Fruit fly (Drosophila melanogaster) whole organism, embryonic: ENCODE measurements around the gene CG10841.

ENCODE experiments used
- Ada2b ChIP-seq: fragments of 200-800 bp; sonication (Bioruptor generic); IDR thresholded peaks from 2 replicates; pipeline ENCODE4 v1.3.6; 2022; ENCODE audit warnings: missing biosample characterization, missing genetic modification characterization
- Atf6 ChIP-seq: fragments of 200-800 bp; sonication (Bioruptor generic); IDR thresholded peaks from 2 replicates; pipeline ENCODE4 v1.3.6; 2022; ENCODE audit warnings: missing biosample characterization, missing genetic modification characterization
- CG12769 ChIP-seq: fragments of 200-800 bp; sonication (Bioruptor generic); optimal IDR thresholded peaks from 2 replicates; lab custom pipeline; 2019; ENCODE audit warnings: missing biosample characterization, mild to moderate bottlenecking, missing genetic modification characterization, moderate library complexity
- CG16779 ChIP-seq: fragments of 200-800 bp; sonication (Bioruptor generic); IDR thresholded peaks from 2 replicates; pipeline ENCODE4 v1.3.6; 2022; ENCODE audit warnings: missing biosample characterization, missing genetic modification characterization
- CG17829 ChIP-seq: fragments of 200-800 bp; optimal IDR thresholded peaks from 2 replicates; lab custom pipeline; 2019; ENCODE audit warnings: missing biosample characterization, mild to moderate bottlenecking, missing genetic modification characterization, moderate library complexity
- CG2120 ChIP-seq: fragments of 200-800 bp; sonication (Bioruptor generic); optimal IDR thresholded peaks from 3 replicates; lab custom pipeline; 2016; ENCODE audit warnings: missing biosample characterization, missing genetic modification characterization
- CG2129 ChIP-seq: fragments of 200-800 bp; sonication (Bioruptor generic); IDR thresholded peaks from 2 replicates; pipeline ENCODE4 v1.3.6; 2022; ENCODE audit warnings: missing biosample characterization, missing genetic modification characterization; ENCODE audit not compliant: partially characterized antibody
- CG31441 ChIP-seq: fragments of 200-800 bp; sonication (Bioruptor generic); IDR thresholded peaks from 2 replicates; pipeline ENCODE4 v1.3.6; 2022; ENCODE audit warnings: missing biosample characterization, missing genetic modification characterization
- CG33213 ChIP-seq: fragments of 200-800 bp; sonication (Bioruptor generic); optimal IDR thresholded peaks from 3 replicates; lab custom pipeline; 2016; ENCODE audit warnings: missing biosample characterization, missing genetic modification characterization
- CG4617 ChIP-seq: fragments of 200-800 bp; sonication (Bioruptor generic); optimal IDR thresholded peaks from 3 replicates; lab custom pipeline; 2016; ENCODE audit warnings: missing biosample characterization, missing genetic modification characterization, borderline replicate concordance
- CG6254 ChIP-seq: fragments of 200-800 bp; sonication (Bioruptor generic); optimal IDR thresholded peaks from 3 replicates; lab custom pipeline; 2017; ENCODE audit warnings: mild to moderate bottlenecking, missing biosample characterization, missing genetic modification reagents, missing genetic modification characterization
- CG6272 ChIP-seq: fragments of 200-800 bp; sonication (Bioruptor generic); IDR thresholded peaks from 2 replicates; pipeline ENCODE4 v1.3.6; 2022; ENCODE audit warnings: missing biosample characterization, missing genetic modification characterization
- CG6654 ChIP-seq: fragments of 200-800 bp; sonication (Bioruptor generic); optimal IDR thresholded peaks from 2 replicates; lab custom pipeline; 2017; ENCODE audit warnings: missing biosample characterization, mild to moderate bottlenecking, missing genetic modification characterization
- CG6689 ChIP-seq: fragments of 200-800 bp; sonication (Bioruptor generic); IDR thresholded peaks from 2 replicates; pipeline ENCODE4 v1.3.6; 2022; ENCODE audit warnings: missing biosample characterization, missing genetic modification characterization
- CG7556 ChIP-seq: fragments of 200-800 bp; sonication (Bioruptor generic); optimal IDR thresholded peaks from 2 replicates; lab custom pipeline; 2017; ENCODE audit warnings: missing biosample characterization, mild to moderate bottlenecking, missing genetic modification characterization
- CG8290 ChIP-seq, 3 experiments: fragments of 200-800 bp; sonication (Bioruptor generic); optimal IDR thresholded peaks; 2 replicates each; lab custom pipeline; 2016 to 2019; ENCODE audit warnings: missing biosample characterization in 3 of 3, missing genetic modification characterization in 3 of 3, mild to moderate bottlenecking in 2 of 3, moderate library complexity in 1 of 3
- CG9797 ChIP-seq: fragments of 200-800 bp; sonication (Bioruptor generic); optimal IDR thresholded peaks from 3 replicates; lab custom pipeline; 2018; ENCODE audit warnings: missing biosample characterization, mild to moderate bottlenecking, missing genetic modification characterization
- Dad ChIP-seq: fragments of 200-800 bp; sonication (Bioruptor generic); optimal IDR thresholded peaks from 3 replicates; lab custom pipeline; 2016; ENCODE audit warnings: missing biosample characterization, missing genetic modification characterization
- Dek ChIP-seq: fragments of 200-800 bp; sonication (Bioruptor generic); optimal IDR thresholded peaks from 3 replicates; lab custom pipeline; 2019; ENCODE audit warnings: missing biosample characterization, mild to moderate bottlenecking, missing genetic modification characterization, moderate library complexity
- Dp ChIP-seq: fragments of 200-800 bp; sonication (Bioruptor generic); optimal IDR thresholded peaks from 2 replicates; lab custom pipeline; 2018; ENCODE audit warnings: missing biosample characterization, mild to moderate bottlenecking, missing genetic modification characterization, moderate library complexity
- HmgD ChIP-seq: fragments of 200-800 bp; sonication (Bioruptor generic); optimal IDR thresholded peaks from 3 replicates; lab custom pipeline; 2016; ENCODE audit warnings: missing biosample characterization, missing genetic modification characterization
- Kr ChIP-seq: fragments of 200-800 bp; sonication (Bioruptor generic); optimal IDR thresholded peaks from 2 replicates; lab custom pipeline; 2017; ENCODE audit warnings: missing biosample characterization, mild to moderate bottlenecking, missing genetic modification characterization
- MBD-R2 ChIP-seq: fragments of 200-800 bp; sonication (Bioruptor generic); IDR thresholded peaks from 2 replicates; pipeline ENCODE4 v1.3.6; 2022; ENCODE audit warnings: missing biosample characterization, missing genetic modification characterization
- MTF-1 ChIP-seq: fragments of 200-800 bp; sonication (Bioruptor generic); optimal IDR thresholded peaks from 2 replicates; lab custom pipeline; 2018; ENCODE audit warnings: missing biosample characterization, mild to moderate bottlenecking, missing genetic modification characterization, borderline replicate concordance
- Meics ChIP-seq: fragments of 200-800 bp; sonication (Bioruptor generic); optimal IDR thresholded peaks from 2 replicates; lab custom pipeline; 2017; ENCODE audit warnings: missing biosample characterization, mild to moderate bottlenecking, missing genetic modification characterization
- NC2β ChIP-seq: fragments of 200-800 bp; sonication (Bioruptor generic); optimal IDR thresholded peaks from 2 replicates; lab custom pipeline; 2016; ENCODE audit warnings: missing biosample characterization, missing genetic modification characterization
- Rfx ChIP-seq: fragments of 200-800 bp; sonication (Bioruptor generic); IDR thresholded peaks from 2 replicates; pipeline ENCODE4 v1.3.6; 2022; ENCODE audit warnings: missing biosample characterization, missing genetic modification characterization
- Scr ChIP-seq: fragments of 200-800 bp; sonication (Bioruptor generic); IDR thresholded peaks from 2 replicates; pipeline ENCODE4 v1.3.6; 2022; ENCODE audit warnings: missing biosample characterization, missing genetic modification characterization; ENCODE audit not compliant: partially characterized antibody
- Sry-δ ChIP-seq: fragments of 200-800 bp; sonication (Bioruptor generic); optimal IDR thresholded peaks from 2 replicates; lab custom pipeline; 2016; ENCODE audit warnings: missing biosample characterization, missing genetic modification characterization
- Stat92E ChIP-seq, 3 experiments: fragments of >200 bp in 2 of 3; fragments of 200-800 bp in 1 of 3; sonication (Bioruptor generic) in 1 of 3; optimal IDR thresholded peaks; 2 replicates each; lab custom pipeline; 2017 to 2019; ENCODE audit warnings: missing biosample characterization in 3 of 3, missing genetic modification characterization in 3 of 3, mild to moderate bottlenecking in 1 of 3, moderate library complexity in 1 of 3
- Usf ChIP-seq: fragments of 200-800 bp; sonication (Bioruptor generic); optimal IDR thresholded peaks from 2 replicates; lab custom pipeline; 2017; ENCODE audit warnings: missing genotype, missing biosample characterization, missing genetic modification characterization
- aop ChIP-seq: fragments of 200-800 bp; sonication (Bioruptor generic); IDR thresholded peaks from 2 replicates; pipeline ENCODE4 v1.3.6; 2022; ENCODE audit warnings: missing biosample characterization, missing genetic modification characterization
- chif ChIP-seq, 2 experiments: fragments of 200-800 bp; sonication (Bioruptor generic); optimal IDR thresholded peaks; 3 replicates each; lab custom pipeline; 2016; ENCODE audit warnings: missing biosample characterization in 2 of 2, missing genetic modification characterization in 2 of 2
- crol ChIP-seq: fragments of 200-800 bp; sonication (Bioruptor generic); IDR thresholded peaks from 2 replicates; pipeline ENCODE4 v1.3.6; 2022; ENCODE audit warnings: missing biosample characterization, missing genetic modification characterization
- dan ChIP-seq: fragments of 200-800 bp; sonication (Bioruptor generic); IDR thresholded peaks from 2 replicates; pipeline ENCODE4 v1.3.6; 2022; ENCODE audit warnings: missing biosample characterization, missing genetic modification characterization
- eyg ChIP-seq: fragments of 200-800 bp; sonication (Bioruptor generic); optimal IDR thresholded peaks from 3 replicates; lab custom pipeline; 2016; ENCODE audit warnings: missing biosample characterization, missing genetic modification characterization
- ftz-f1 ChIP-seq: fragments of 200-800 bp; sonication (Bioruptor generic); optimal IDR thresholded peaks from 2 replicates; lab custom pipeline; 2016; ENCODE audit warnings: missing biosample characterization, missing genetic modification characterization
- gfzf ChIP-seq: fragments of 200-800 bp; sonication (Bioruptor generic); optimal IDR thresholded peaks from 2 replicates; lab custom pipeline; 2016; ENCODE audit warnings: missing biosample characterization, mild to moderate bottlenecking, missing genetic modification characterization, moderate library complexity
- h ChIP-seq: fragments of >200 bp; optimal IDR thresholded peaks from 2 replicates; lab custom pipeline; 2017
- insv ChIP-seq, 2 experiments: fragments of 200-800 bp; sonication (Bioruptor generic); optimal IDR thresholded peaks; 3 replicates each; lab custom pipeline; 2016 to 2018; ENCODE audit warnings: missing biosample characterization in 2 of 2, missing genetic modification characterization in 2 of 2
- kah ChIP-seq: fragments of 200-800 bp; sonication (Bioruptor generic); optimal IDR thresholded peaks from 2 replicates; lab custom pipeline; 2018; ENCODE audit warnings: missing biosample characterization, mild to moderate bottlenecking, missing genetic modification characterization
- otp ChIP-seq: fragments of 200-800 bp; sonication (Bioruptor generic); IDR thresholded peaks from 3 replicates; pipeline ENCODE4, ENCODE4 v1.3.6; 2022; ENCODE audit warnings: missing biosample characterization, missing genetic modification characterization
- pnt ChIP-seq: fragments of 200-800 bp; sonication (Bioruptor generic); optimal IDR thresholded peaks from 3 replicates; lab custom pipeline; 2016; ENCODE audit warnings: missing biosample characterization, missing genetic modification characterization
- prd ChIP-seq, 3 experiments: fragments of >200 bp in 2 of 3; fragments of 200-800 bp in 1 of 3; sonication (Bioruptor generic) in 1 of 3; optimal IDR thresholded peaks in 2 of 3; IDR thresholded peaks in 1 of 3; 2 replicates in 2 of 3; 3 replicates in 1 of 3; pipeline versions ENCODE4 v1.3.6 to Lab custom; 2017 to 2022; ENCODE audit warnings: missing biosample characterization in 1 of 3, missing genetic modification characterization in 1 of 3
- tin ChIP-seq: fragments of 200-800 bp; sonication (Bioruptor generic); optimal IDR thresholded peaks from 3 replicates; lab custom pipeline; 2016; ENCODE audit warnings: missing biosample characterization, missing genetic modification characterization
- tx ChIP-seq: fragments of 200-800 bp; sonication (Bioruptor generic); optimal IDR thresholded peaks from 2 replicates; lab custom pipeline; 2016; ENCODE audit warnings: missing biosample characterization, missing genetic modification characterization
- zen ChIP-seq: fragments of 200-800 bp; sonication (Bioruptor generic); optimal IDR thresholded peaks from 3 replicates; lab custom pipeline; 2018; ENCODE audit warnings: missing biosample characterization, mild to moderate bottlenecking, missing genetic modification characterization, moderate library complexity

CG10841 gene

DNA sequence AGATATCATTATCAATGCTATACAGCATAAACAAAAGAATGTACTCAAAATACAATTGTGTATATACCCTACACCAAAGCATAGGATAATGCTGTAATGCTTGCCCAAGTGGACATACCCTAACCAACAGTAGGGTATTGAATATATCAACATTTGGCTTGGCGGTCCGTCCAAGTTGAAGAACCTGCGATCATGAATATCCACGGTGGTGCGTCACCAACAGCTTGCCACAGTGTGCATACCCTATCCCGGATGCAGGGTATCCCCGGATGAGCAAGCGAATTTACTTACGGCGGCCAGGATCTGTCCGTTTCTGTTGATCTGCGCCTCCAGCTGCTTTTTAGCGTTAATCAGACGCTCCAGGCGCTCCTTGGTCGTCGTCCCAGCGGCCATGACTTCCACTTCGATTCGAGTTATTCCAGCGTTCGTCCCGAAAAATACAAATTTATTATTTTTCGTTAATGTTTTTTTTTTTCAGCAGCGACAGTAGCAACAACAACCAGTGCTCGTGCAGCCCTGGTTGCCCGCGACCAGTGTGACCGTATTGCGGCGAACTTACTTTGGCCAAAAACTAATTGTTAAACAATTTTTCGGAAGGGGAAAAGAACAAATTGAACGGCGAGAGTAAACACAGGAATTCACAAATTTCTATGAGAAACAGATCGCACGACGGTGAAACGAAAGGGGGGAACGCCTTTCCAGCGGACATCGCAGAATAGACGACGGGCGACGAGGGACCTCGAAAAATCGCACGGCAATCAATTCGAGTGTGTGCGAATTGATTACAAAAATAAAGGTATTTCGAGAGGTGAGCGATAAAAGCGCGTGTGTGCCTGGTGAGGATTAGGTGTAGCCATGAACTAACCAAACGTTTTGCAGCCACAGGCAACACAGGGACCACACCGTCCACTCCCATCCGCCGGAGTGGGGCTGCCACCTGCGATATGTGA is 44.7 kb downstream of the CG10841 start, which contains the start of the genes Lkb1 and CG9588 (continued):
- TF ChIP-seq CG6689 (GFP tag; lab: Robert Waterston, UW) (peak; percentile 81), CG2129 (GFP tag; lab: Robert Waterston, UW) (no peak), CG33213 (GFP tag; lab: Kevin White, UChicago) (peak; percentile 6), CG4617 (GFP tag; lab: Kevin White, UChicago) (peak; percentile 98), Sry-δ (GFP tag; lab: Kevin White, UChicago) (peak; percentile 32), pnt (GFP tag; lab: Kevin White, UChicago) (peak; percentile 42), Scr (peak; percentile 19; the same call in 1 of the 2 replicates), tin (GFP tag; lab: Kevin White, UChicago) (peak; percentile 4), CG6254 (no peak), eyg (no peak), kah (GFP tag; lab: Kevin White, UChicago) (no peak), zen (tag; lab: Kevin White, UChicago) (peak; percentile 5), NC2β (GFP tag; lab: Kevin White, UChicago) (no peak), Atf6 (peak; percentile 71), Meics (GFP tag; lab: Kevin White, UChicago) (peak; percentile 41), tx (peak; percentile 1), insv (GFP tag; optimal IDR thresholded peaks at IDR 0.05; lab: Kevin White, UChicago) (no peak), Ada2b (GFP tag; lab: Robert Waterston, UW) (peak; percentile 67), aop (GFP tag; lab: Robert Waterston, UW) (no peak), otp (peak; percentile 77), CG12769 (tag; lab: Kevin White, UChicago) (no peak), CG6654 (GFP tag; lab: Kevin White, UChicago) (peak; percentile 25), CG31441 (GFP tag; lab: Robert Waterston, UW) (no peak), CG6272 (GFP tag; lab: Robert Waterston, UW) (peak; percentile 41; the same call in 1 of the 2 replicates), crol (no peak), CG16779 (GFP tag; lab: Robert Waterston, UW) (peak; percentile 70; the same call in 1 of the 2 replicates)
- TF ChIP-seq, all 482 proteins: peak for 261

DNA sequence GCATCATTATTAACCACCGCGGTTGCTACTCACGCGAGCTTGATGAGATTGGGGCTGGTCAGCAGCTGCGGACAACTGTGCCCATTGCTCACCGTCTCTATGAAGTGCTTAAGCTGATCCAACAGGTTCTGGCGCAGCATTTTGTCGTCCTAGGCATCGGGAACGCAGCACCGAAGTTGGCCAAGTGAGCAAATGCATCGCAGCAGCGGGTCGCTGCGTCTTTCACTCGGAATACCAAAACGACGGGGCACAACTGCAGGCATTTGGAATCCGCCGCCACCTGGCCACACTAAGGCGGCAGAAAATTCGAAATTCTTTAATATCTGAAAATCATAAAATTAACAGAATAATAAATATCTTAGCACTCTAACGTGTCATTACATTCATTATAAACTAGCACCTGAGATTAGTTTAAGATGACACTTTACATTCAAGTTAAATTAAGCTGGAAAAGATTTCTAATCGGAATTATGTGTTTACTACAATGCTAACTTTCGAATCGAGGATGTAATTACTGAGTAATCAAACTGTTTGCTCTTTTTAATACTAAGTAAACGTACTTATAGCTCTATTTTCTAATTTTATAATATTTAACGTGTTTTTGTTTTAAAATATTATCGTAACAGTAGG is 51.4 kb downstream of the CG10841 start:
- TF ChIP-seq Stat92E (GFP tag; optimal IDR thresholded peaks at IDR 0.05; lab: Kevin White, UChicago), result peak in 1 of 3 experiments; percentile 64
- peak; percentile 86 for TF ChIP-seq CG9797 (GFP tag; lab: Kevin White, UChicago)
- no peak for TF ChIP-seq Kr (GFP tag; lab: Kevin White, UChicago)
- peak; percentile 89 for TF ChIP-seq Dp
- TF ChIP-seq Dad, result no peak
- no peak for TF ChIP-seq ftz-f1 (GFP tag; lab: Kevin White, UChicago)
- no peak for TF ChIP-seq CG8290 (GFP tag; optimal IDR thresholded peaks at IDR 0.05; lab: Kevin White, UChicago)
- peak in 1 of 2 experiments; percentile 22 for TF ChIP-seq CG8290 (tag; optimal IDR thresholded peaks at IDR 0.05; lab: Kevin White, UChicago)
- TF ChIP-seq MBD-R2 (GFP tag; lab: Robert Waterston, UW), result no peak
- TF ChIP-seq Rfx (GFP tag; lab: Robert Waterston, UW), result no peak; the same call in 1 of the 2 replicates
- TF ChIP-seq Dek (tag; lab: Kevin White, UChicago), result no peak
- no peak for TF ChIP-seq prd (optimal IDR thresholded peaks at IDR 0.05; lab: Kevin White, UChicago)
- no peak for TF ChIP-seq prd (GFP tag; IDR thresholded peaks at IDR 0.05; lab: Robert Waterston, UW)
- TF ChIP-seq h, result no peak
- no peak for TF ChIP-seq chif (GFP tag; optimal IDR thresholded peaks at IDR 0.05; lab: Kevin White, UChicago)
- TF ChIP-seq gfzf (GFP tag; lab: Kevin White, UChicago), result peak; percentile 86
- TF ChIP-seq HmgD (GFP tag; lab: Kevin White, UChicago), result peak; percentile 15
- TF ChIP-seq CG2120, result no peak
- no peak for TF ChIP-seq MTF-1 (GFP tag; lab: Kevin White, UChicago)
- TF ChIP-seq dan, result no peak
- no peak for TF ChIP-seq CG7556 (GFP tag; lab: Kevin White, UChicago)
- TF ChIP-seq Usf (GFP tag; lab: Kevin White, UChicago), result no peak
- peak; percentile 10 for TF ChIP-seq CG17829 (tag; lab: Kevin White, UChicago)
